Worm (Caenorhabditis elegans) whole organism, young adult: ENCODE measurements around the gene cyc-2.2.

Source experiments
- D2030.7 ChIP-seq: fragments of 200-800 bp; sonication (Bioruptor generic); IDR thresholded peaks from 2 replicates; pipeline ENCODE4 v1.3.6; 2022; ENCODE audit warnings: missing genetic modification reagents, missing genetic modification characterization, missing compliant biosample characterization
- K12H6.12 ChIP-seq: fragments of 200-800 bp; sonication (Bioruptor generic); optimal IDR thresholded peaks from 2 replicates; lab custom pipeline; 2018; ENCODE audit warnings: mild to moderate bottlenecking, missing genetic modification characterization, missing compliant biosample characterization
- hmg-20 ChIP-seq: fragments of 200-800 bp; sonication (Bioruptor generic); IDR thresholded peaks from 2 replicates; pipeline ENCODE4 v1.3.6; 2022; ENCODE audit warnings: missing genetic modification reagents, missing genetic modification characterization, missing compliant biosample characterization
- lin-54 ChIP-seq: fragments of 200-800 bp; sonication (Bioruptor generic); optimal IDR thresholded peaks from 2 replicates; lab custom pipeline; 2018; ENCODE audit warnings: mild to moderate bottlenecking, missing genetic modification characterization, missing compliant biosample characterization
- lir-1 ChIP-seq: fragments of 200-800 bp; sonication (Bioruptor generic); conservative IDR thresholded peaks from 2 replicates; pipeline ENCODE4 v1.3.6; 2022; ENCODE audit warnings: missing genetic modification reagents, missing genetic modification characterization, missing compliant biosample characterization
- madf-6 ChIP-seq: fragments of 200-800 bp; sonication (Bioruptor generic); IDR thresholded peaks from 2 replicates; pipeline ENCODE4 v1.3.6; 2022; ENCODE audit warnings: missing genetic modification reagents, missing genetic modification characterization, missing compliant biosample characterization
- snpc-4 ChIP-seq, 5 experiments: fragments of 150-350 bp in 1 of 5; sonication (generic microtip) in 4 of 5; optimal IDR thresholded peaks; 2 replicates each; lab custom pipeline; 2014 to 2018; ENCODE audit warnings: missing genetic modification characterization in 5 of 5, missing biosample characterization in 3 of 5, antibody characterized with exemption in 2 of 5, mild to moderate bottlenecking in 2 of 5, missing compliant biosample characterization in 2 of 5, missing genotype in 2 of 5, moderate library complexity in 2 of 5, missing genetic modification reagents in 1 of 5
- ztf-22 ChIP-seq: fragments of 200-800 bp; sonication (Bioruptor generic); optimal IDR thresholded peaks from 2 replicates; lab custom pipeline; 2018; ENCODE audit warnings: mild to moderate bottlenecking, missing genetic modification characterization, moderate library complexity, missing compliant biosample characterization

ce11 chrV:12583421-12583820, 28.6 kb downstream of the cyc-2.2 start:
- TF ChIP-seq K12H6.12 (tag; lab: Kevin White, UChicago) (no peak), D2030.7 (GFP tag; lab: Robert Waterston, UW) (no peak), madf-6 (GFP tag; lab: Robert Waterston, UW) (no peak), hmg-20 (GFP tag; lab: Robert Waterston, UW) (no peak), lin-54 (no peak), lir-1 (GFP tag; lab: Robert Waterston, UW) (no peak), snpc-4 (GFP tag; optimal IDR thresholded peaks at IDR 0.05; lab: Kevin White, UChicago) (no peak), snpc-4 (tag; optimal IDR thresholded peaks at IDR 0.05; lab: Kevin White, UChicago) (no peak), ztf-22 (no peak)
